Worm (Caenorhabditis elegans) whole organism, L2 larva: ENCODE results near the gene srv-9.
A peak's percentile ranks its signal among the peaks of the same experiment; 100 is the strongest.

Experiments used
- C34F6.9 ChIP-seq: fragments of 150-350 bp; optimal IDR thresholded peaks from 2 replicates; lab custom pipeline; 2014; ENCODE audit warnings: missing biosample characterization, missing genetic modification characterization
- F13H6.1 ChIP-seq: sonication (generic microtip); optimal IDR thresholded peaks from 2 replicates; lab custom pipeline; 2016; ENCODE audit warnings: missing genetic modification characterization, missing compliant biosample characterization
- Y55F3AM.14 ChIP-seq: fragments of 200-800 bp; sonication (Bioruptor generic); optimal IDR thresholded peaks from 2 replicates; lab custom pipeline; 2018; ENCODE audit warnings: mild to moderate bottlenecking, missing genetic modification characterization, missing compliant biosample characterization
- ZK546.5 ChIP-seq: sonication (generic microtip); optimal IDR thresholded peaks from 2 replicates; lab custom pipeline; 2017; ENCODE audit warnings: missing biosample characterization, missing genetic modification characterization
- alr-1 ChIP-seq: fragments of 150-350 bp; optimal IDR thresholded peaks from 2 replicates; lab custom pipeline; 2014; ENCODE audit warnings: missing biosample characterization, missing genetic modification characterization
- ama-1 ChIP-seq: fragments of 150-350 bp; optimal IDR thresholded peaks from 2 replicates; lab custom pipeline; 2018; ENCODE audit warnings: inconsistent platforms
- blmp-1 ChIP-seq: sonication (generic microtip); optimal IDR thresholded peaks from 2 replicates; lab custom pipeline; 2017; ENCODE audit warnings: missing genetic modification characterization, mild to moderate bottlenecking, missing compliant biosample characterization, antibody characterized with exemption, moderate library complexity; ENCODE audit not compliant: insufficient read depth
- crh-2 ChIP-seq: sonication (generic microtip); optimal IDR thresholded peaks from 2 replicates; lab custom pipeline; 2017; ENCODE audit warnings: missing biosample characterization, missing genetic modification characterization
- egl-27 ChIP-seq: sonication (generic microtip); optimal IDR thresholded peaks from 3 replicates; lab custom pipeline; 2017; ENCODE audit warnings: missing biosample characterization, missing genetic modification reagents, missing genetic modification characterization
- elt-1 ChIP-seq: fragments of 150-350 bp; optimal IDR thresholded peaks from 2 replicates; lab custom pipeline; 2014; ENCODE audit warnings: missing biosample characterization, missing genetic modification characterization
- elt-3 ChIP-seq: sonication (generic microtip); optimal IDR thresholded peaks from 2 replicates; lab custom pipeline; 2017; ENCODE audit warnings: missing biosample characterization, missing genetic modification characterization
- fos-1 ChIP-seq: fragments of 150-350 bp; optimal IDR thresholded peaks from 2 replicates; lab custom pipeline; 2014; ENCODE audit warnings: missing biosample characterization, missing genetic modification characterization
- gmeb-1 ChIP-seq: fragments of 150-350 bp; optimal IDR thresholded peaks from 2 replicates; lab custom pipeline; 2014; ENCODE audit warnings: missing biosample characterization, missing genetic modification characterization
- lin-11 ChIP-seq: fragments of 150-350 bp; sonication (generic microtip); optimal IDR thresholded peaks from 2 replicates; lab custom pipeline; 2014; ENCODE audit warnings: missing biosample characterization, missing genetic modification characterization, inconsistent platforms, mixed read lengths
- lin-13 ChIP-seq: fragments of 150-350 bp; optimal IDR thresholded peaks from 2 replicates; lab custom pipeline; 2014; ENCODE audit warnings: missing biosample characterization, missing genetic modification reagents, missing genetic modification characterization
- lin-39 ChIP-seq: fragments of 150-350 bp; optimal IDR thresholded peaks from 2 replicates; lab custom pipeline; 2014; ENCODE audit warnings: missing biosample characterization, missing genetic modification reagents, missing genetic modification characterization
- lsy-2 ChIP-seq, 2 experiments: fragments of 150-350 bp in 1 of 2; sonication (generic microtip) in 1 of 2; optimal IDR thresholded peaks; 2 replicates each; lab custom pipeline; 2014 to 2017; ENCODE audit warnings: missing biosample characterization in 2 of 2, missing genetic modification characterization in 2 of 2
- mab-5 ChIP-seq: fragments of 150-350 bp; optimal IDR thresholded peaks from 2 replicates; lab custom pipeline; 2014; ENCODE audit warnings: missing biosample characterization, missing genetic modification characterization
- mbf-1 ChIP-seq: sonication (generic microtip); optimal IDR thresholded peaks from 2 replicates; lab custom pipeline; 2017; ENCODE audit warnings: missing biosample characterization, missing genetic modification characterization
- mdl-1 ChIP-seq, 2 experiments: fragments of 150-350 bp in 1 of 2; sonication (generic microtip) in 1 of 2; optimal IDR thresholded peaks; 2 replicates each; lab custom pipeline; 2017; ENCODE audit warnings: missing biosample characterization in 2 of 2, missing genetic modification characterization in 2 of 2
- nhr-11 ChIP-seq: fragments of 150-350 bp; optimal IDR thresholded peaks from 2 replicates; lab custom pipeline; 2014; ENCODE audit warnings: missing biosample characterization, missing genetic modification characterization
- nhr-129 ChIP-seq: fragments of 150-350 bp; optimal IDR thresholded peaks from 2 replicates; lab custom pipeline; 2014; ENCODE audit warnings: missing biosample characterization, missing genetic modification characterization
- nhr-21 ChIP-seq: fragments of 150-350 bp; optimal IDR thresholded peaks from 2 replicates; lab custom pipeline; 2014; ENCODE audit warnings: missing biosample characterization, missing genetic modification characterization
- nhr-23 ChIP-seq: fragments of 150-350 bp; optimal IDR thresholded peaks from 2 replicates; lab custom pipeline; 2014; ENCODE audit warnings: missing biosample characterization, missing genetic modification reagents, missing genetic modification characterization
- nhr-237 ChIP-seq: fragments of 150-350 bp; optimal IDR thresholded peaks from 2 replicates; lab custom pipeline; 2014; ENCODE audit warnings: missing biosample characterization, missing genetic modification characterization
- nhr-25 ChIP-seq: fragments of 150-350 bp; sonication (generic microtip); optimal IDR thresholded peaks from 3 replicates; lab custom pipeline; 2014; ENCODE audit warnings: missing biosample characterization, missing genetic modification characterization
- nhr-6 ChIP-seq: fragments of 150-350 bp; optimal IDR thresholded peaks from 2 replicates; lab custom pipeline; 2014; ENCODE audit warnings: missing biosample characterization, missing genetic modification characterization
- nhr-77 ChIP-seq: fragments of 150-350 bp; optimal IDR thresholded peaks from 2 replicates; lab custom pipeline; 2014; ENCODE audit warnings: missing biosample characterization, missing genetic modification characterization
- sem-4 ChIP-seq: fragments of 150-350 bp; optimal IDR thresholded peaks from 2 replicates; lab custom pipeline; 2014; ENCODE audit warnings: missing biosample characterization, missing genetic modification reagents, missing genetic modification characterization
- skn-1 ChIP-seq: sonication (generic microtip); optimal IDR thresholded peaks from 2 replicates; lab custom pipeline; 2017; ENCODE audit warnings: missing biosample characterization, missing genetic modification characterization
- sma-3 ChIP-seq: sonication (generic microtip); optimal IDR thresholded peaks from 2 replicates; lab custom pipeline; 2016; ENCODE audit warnings: missing genetic modification reagents, missing genetic modification characterization, missing compliant biosample characterization
- sma-9 ChIP-seq, 2 experiments: fragments of 150-350 bp in 1 of 2; sonication (generic microtip) in 1 of 2; optimal IDR thresholded peaks; 2 replicates each; lab custom pipeline; 2014 to 2016; ENCODE audit warnings: missing genetic modification characterization in 2 of 2, mild to moderate bottlenecking in 1 of 2, missing biosample characterization in 1 of 2, missing compliant biosample characterization in 1 of 2, missing genetic modification reagents in 1 of 2, moderate library complexity in 1 of 2
- snpc-4 ChIP-seq: fragments of 150-350 bp; optimal IDR thresholded peaks from 2 replicates; lab custom pipeline; 2014; ENCODE audit warnings: missing biosample characterization, missing genetic modification characterization
- unc-39 ChIP-seq: fragments of 150-350 bp; optimal IDR thresholded peaks from 2 replicates; lab custom pipeline; 2014; ENCODE audit warnings: missing biosample characterization, missing genetic modification characterization
- unc-55 ChIP-seq: fragments of 150-350 bp; sonication (generic microtip); optimal IDR thresholded peaks from 3 replicates; lab custom pipeline; 2014; ENCODE audit warnings: missing biosample characterization, missing genetic modification reagents, missing genetic modification characterization
- zag-1 ChIP-seq: fragments of 150-350 bp; optimal IDR thresholded peaks from 2 replicates; lab custom pipeline; 2014; ENCODE audit warnings: missing biosample characterization, missing genetic modification characterization
- ztf-1 ChIP-seq: fragments of 200-800 bp; sonication (Bioruptor generic); conservative IDR thresholded peaks from 2 replicates; pipeline ENCODE4 v1.3.6; 2022; ENCODE audit warnings: missing genetic modification characterization, missing compliant biosample characterization
- ztf-4 ChIP-seq: fragments of 150-350 bp; optimal IDR thresholded peaks from 2 replicates; lab custom pipeline; 2014; ENCODE audit warnings: missing biosample characterization, missing genetic modification characterization

The srv-9 gene

DNA sequence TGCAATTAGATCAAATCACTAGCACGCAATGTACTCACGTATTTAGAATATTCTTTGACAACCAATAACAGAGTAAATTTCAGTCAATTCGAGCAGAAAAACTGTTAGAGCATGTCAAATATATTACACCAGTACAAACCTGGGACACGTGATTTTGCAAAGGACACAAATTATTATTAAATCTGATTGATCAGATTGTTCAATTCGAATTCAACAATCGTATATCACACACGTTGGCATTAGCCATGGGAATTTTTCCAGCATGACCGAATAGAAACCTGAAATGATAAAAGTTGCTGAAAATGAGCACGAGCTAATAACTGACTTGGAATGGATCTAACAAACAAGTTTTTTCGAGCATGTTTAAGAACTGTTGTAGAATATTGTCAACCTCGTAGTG, at the start of gene srv-9:
Gene srv-9 (minus strand): TSS at position 101 of the 400 bp plus-strand sequence.
- TF ChIP-seq alr-1 (no peak), egl-27 (tag; lab: Kevin White, UChicago) (no peak), nhr-11 (tag; lab: Kevin White, UChicago) (no peak), mbf-1 (tag; lab: Kevin White, UChicago) (no peak), skn-1 (tag; lab: Kevin White, UChicago) (no peak), fos-1 (no peak), Y55F3AM.14 (no peak), gmeb-1 (tag; lab: Kevin White, UChicago) (no peak), lin-39 (tag; lab: Kevin White, UChicago) (no peak), ama-1 (lab: Kevin White, UChicago) (no peak)
- TF ChIP-seq, all 48 proteins: peak for 0

DNA sequence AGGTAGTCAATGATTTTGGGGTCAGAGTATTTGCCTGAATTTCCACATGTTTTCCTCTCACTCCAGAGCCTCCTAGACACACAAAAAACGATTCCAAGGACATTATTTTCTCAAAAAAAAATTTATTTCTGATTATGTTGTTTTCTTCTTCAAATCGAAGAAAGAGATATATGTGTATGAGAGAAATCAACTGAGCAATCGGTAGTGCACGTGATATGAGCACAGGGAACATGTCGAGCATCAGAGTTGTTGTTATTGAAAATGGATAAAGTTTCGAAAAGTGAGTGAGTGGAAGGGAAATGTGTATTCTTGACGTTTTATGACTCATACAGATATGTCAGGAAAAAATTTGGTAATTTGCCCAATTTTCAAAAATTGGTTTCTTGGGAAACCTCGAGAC, 49.1 kb upstream of the srv-9 start:
- TF ChIP-seq C34F6.9 (tag; lab: Kevin White, UChicago) (peak; percentile 25), nhr-129 (tag; lab: Kevin White, UChicago) (peak; percentile 10), ztf-1 (GFP tag; lab: Robert Waterston, UW) (no peak), sma-9 (GFP tag; optimal IDR thresholded peaks at IDR 0.05; lab: Kevin White, UChicago) (peak; percentile 19), sma-9 (tag; optimal IDR thresholded peaks at IDR 0.05; lab: Kevin White, UChicago) (no peak), lsy-2 (tag; optimal IDR thresholded peaks at IDR 0.05; lab: Kevin White, UChicago) (no peak), ZK546.5 (no peak)

DNA sequence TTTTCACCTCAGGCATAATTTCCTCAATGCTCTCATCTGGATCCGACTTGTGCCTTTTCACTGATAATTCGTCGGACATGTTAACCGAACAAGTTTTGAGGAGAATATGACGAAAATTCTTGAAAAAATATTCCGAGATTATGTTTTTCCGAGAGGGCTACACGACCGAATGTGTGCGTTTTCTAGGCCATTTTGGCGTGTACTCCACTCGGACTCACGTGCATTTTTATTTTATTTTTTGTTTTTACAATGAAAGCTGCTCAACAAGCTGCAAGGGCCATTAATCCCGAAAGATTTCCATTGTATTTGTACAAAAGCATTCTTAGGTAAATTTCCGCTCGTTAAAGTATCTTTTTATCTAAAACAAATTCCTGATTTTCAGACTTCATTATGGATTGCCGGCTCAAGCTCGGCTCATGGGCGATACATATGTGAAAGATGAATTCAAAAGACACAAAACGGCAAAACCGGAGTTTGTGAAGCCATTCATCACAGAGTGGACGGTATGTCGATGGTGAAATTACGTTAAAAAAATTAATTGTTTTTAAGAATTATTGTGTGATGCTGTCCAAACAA, 45.3 kb upstream of the srv-9 start, which contains the start of the genes F25H9.6 and F25H9.7:
Gene F25H9.6 (minus strand): TSS at position 172 of the 576 bp plus-strand sequence.
Gene F25H9.7 (plus strand): TSS at position 187 of the 576 bp plus-strand sequence.
- TF ChIP-seq nhr-129 (tag; lab: Kevin White, UChicago), result peak; percentile 31
- peak; percentile 72 to 89 for TF ChIP-seq lsy-2 (tag; optimal IDR thresholded peaks at IDR 0.05; lab: Kevin White, UChicago)
- peak; percentile 54 for TF ChIP-seq mab-5
- TF ChIP-seq elt-3 (tag; lab: Kevin White, UChicago), result no peak
- TF ChIP-seq nhr-21, result peak; percentile 78
- peak; percentile 62 to 91 for TF ChIP-seq mdl-1 (tag; optimal IDR thresholded peaks at IDR 0.05; lab: Kevin White, UChicago)
- TF ChIP-seq crh-2, result peak; percentile 84
- TF ChIP-seq gmeb-1 (tag; lab: Kevin White, UChicago), result peak; percentile 79
- peak; percentile 73 for TF ChIP-seq lin-13 (GFP tag; lab: Kevin White, UChicago)
- TF ChIP-seq snpc-4, result peak; percentile 53
- peak; percentile 94 for TF ChIP-seq sma-9 (GFP tag; optimal IDR thresholded peaks at IDR 0.05; lab: Kevin White, UChicago)
- no peak for TF ChIP-seq sma-9 (tag; optimal IDR thresholded peaks at IDR 0.05; lab: Kevin White, UChicago)
- peak; percentile 63 for TF ChIP-seq sem-4 (tag; lab: Kevin White, UChicago)
- peak; percentile 38 for TF ChIP-seq blmp-1 (tag; lab: Kevin White, UChicago)
- TF ChIP-seq fos-1, result peak; percentile 56
- TF ChIP-seq Y55F3AM.14, result peak; percentile 51
- TF ChIP-seq F13H6.1 (tag; lab: Kevin White, UChicago), result peak; percentile 86
- TF ChIP-seq unc-39 (tag; lab: Kevin White, UChicago), result no peak
- TF ChIP-seq lin-11 (tag; lab: Kevin White, UChicago), result peak; percentile 22
- TF ChIP-seq egl-27 (tag; lab: Kevin White, UChicago), result peak; percentile 85
- no peak for TF ChIP-seq nhr-77
- peak; percentile 9 for TF ChIP-seq ama-1 (lab: Kevin White, UChicago)
- TF ChIP-seq sma-3 (GFP tag; lab: Kevin White, UChicago), result peak; percentile 91
- TF ChIP-seq C34F6.9 (tag; lab: Kevin White, UChicago), result peak; percentile 92
- TF ChIP-seq elt-1 (tag; lab: Kevin White, UChicago), result no peak
- TF ChIP-seq unc-55 (GFP tag; lab: Kevin White, UChicago), result peak; percentile 86
- TF ChIP-seq nhr-6 (tag; lab: Kevin White, UChicago), result no peak
- peak; percentile 44 for TF ChIP-seq ztf-4 (tag; lab: Kevin White, UChicago)
- no peak for TF ChIP-seq nhr-23
- no peak for TF ChIP-seq nhr-237 (tag; lab: Kevin White, UChicago)

- TF ChIP-seq unc-55 (GFP tag; lab: Kevin White, UChicago), result no peak
- TF ChIP-seq zag-1 (tag; lab: Kevin White, UChicago), result no peak
- TF ChIP-seq nhr-237 (tag; lab: Kevin White, UChicago), result no peak
- peak; percentile 1 for TF ChIP-seq crh-2
- peak; percentile 3 for TF ChIP-seq sma-9 (GFP tag; optimal IDR thresholded peaks at IDR 0.05; lab: Kevin White, UChicago)
- no peak for TF ChIP-seq sma-9 (tag; optimal IDR thresholded peaks at IDR 0.05; lab: Kevin White, UChicago)
- peak; percentile 34 for TF ChIP-seq ama-1 (lab: Kevin White, UChicago)
- TF ChIP-seq nhr-25 (tag; lab: Kevin White, UChicago), result peak; percentile 69
- peak; percentile 24 for TF ChIP-seq sma-3 (GFP tag; lab: Kevin White, UChicago)
- TF ChIP-seq ztf-4 (tag; lab: Kevin White, UChicago), result peak; percentile 1
- peak; percentile 69 for TF ChIP-seq skn-1 (tag; lab: Kevin White, UChicago)
Observed at ce11 chrV:13464123-13464522, 41.2 kb upstream of the srv-9 start.
